Fruit fly (Drosophila melanogaster): ENCODE measurements around the gene btn.

DNA sequence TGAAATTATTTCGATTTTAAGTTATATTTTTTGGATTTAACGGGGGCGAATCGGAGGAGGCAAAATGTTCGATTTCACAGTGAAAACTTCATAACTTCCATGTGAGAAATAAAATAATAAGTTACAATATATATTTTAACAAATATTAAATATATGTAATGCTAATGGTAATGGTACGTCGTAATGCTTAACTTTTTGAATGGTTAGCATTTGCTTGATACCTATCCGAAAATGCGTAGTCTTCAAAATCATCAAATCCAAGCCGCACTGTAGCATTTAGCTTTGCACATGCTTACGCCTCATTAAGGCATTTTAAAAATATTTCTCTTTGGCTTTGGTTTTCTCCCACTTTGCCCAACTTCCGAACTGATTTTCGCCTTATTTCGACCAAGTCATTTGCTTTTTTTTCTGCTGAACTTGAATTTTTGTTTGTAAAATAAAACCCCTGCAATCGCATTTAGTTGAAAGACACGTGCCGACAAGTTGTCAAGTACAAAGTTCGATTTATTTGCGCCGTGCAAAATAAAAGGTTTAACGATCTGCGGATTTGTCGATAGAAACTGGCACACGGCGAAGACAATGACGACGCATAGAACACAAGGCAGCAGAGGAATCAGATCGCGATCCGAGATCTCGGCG, 43.5 kb downstream of the btn start:
- no peak for TF ChIP-seq dsf (GFP tag; optimal IDR thresholded peaks at IDR 0.05; ENCODE audit: borderline replicate concordance)
- TF ChIP-seq Mio (GFP tag; optimal IDR thresholded peaks at IDR 0.05): no peak
- TF ChIP-seq Myc (optimal IDR thresholded peaks at IDR 0.05): no peak
- TF ChIP-seq Rel (GFP tag; optimal IDR thresholded peaks at IDR 0.05): no peak
- TF ChIP-seq Rel (tag; optimal IDR thresholded peaks at IDR 0.05): no peak
- no peak for TF ChIP-seq fru (GFP tag; optimal IDR thresholded peaks at IDR 0.05)
- TF ChIP-seq br (GFP tag; optimal IDR thresholded peaks at IDR 0.05): no peak
- no peak for TF ChIP-seq CrebA (GFP tag; optimal IDR thresholded peaks at IDR 0.05; ENCODE audit: borderline replicate concordance)
- no peak for TF ChIP-seq ey (GFP tag; optimal IDR thresholded peaks at IDR 0.05)
- no peak for TF ChIP-seq tai (GFP tag; optimal IDR thresholded peaks at IDR 0.05)
- TF ChIP-seq usp (GFP tag; optimal IDR thresholded peaks at IDR 0.05): no peak
- TF ChIP-seq rgr (GFP tag; optimal IDR thresholded peaks at IDR 0.05): no peak
- TF ChIP-seq jim (GFP tag; optimal IDR thresholded peaks at IDR 0.05): no peak
- no peak for TF ChIP-seq h (GFP tag; optimal IDR thresholded peaks at IDR 0.05)

Measured in whole organism, wandering third instar larva.